Worm (Caenorhabditis elegans) whole organism, early embryonic: Measurements from ENCODE around the gene Y38H6C.24.
"Not testable (repeated sequence)": the region's sequence is repeated elsewhere in the genome, so short reads cannot be mapped to it uniquely, and the experiment has no call there.

Source experiments
- B0310.2 ChIP-seq: sonication (generic microtip); optimal IDR thresholded peaks from 2 replicates; lab custom pipeline; 2016; ENCODE audit warnings: mild to moderate bottlenecking, missing genetic modification characterization, missing compliant biosample characterization
- F13C5.2 ChIP-seq: sonication (generic microtip); optimal IDR thresholded peaks from 2 replicates; lab custom pipeline; 2017; ENCODE audit warnings: mild to moderate bottlenecking, missing genetic modification characterization, inconsistent platforms, missing compliant biosample characterization
- aly-1 ChIP-seq: sonication (generic microtip); optimal IDR thresholded peaks from 2 replicates; lab custom pipeline; 2016; ENCODE audit warnings: missing genetic modification characterization, missing compliant biosample characterization
- ama-1 ChIP-seq: fragments of 150-350 bp; optimal IDR thresholded peaks from 2 replicates; lab custom pipeline; 2014
- ceh-13 ChIP-seq: fragments of 200-800 bp; sonication (Bioruptor generic); optimal IDR thresholded peaks from 2 replicates; lab custom pipeline; 2018; ENCODE audit warnings: mild to moderate bottlenecking, missing genetic modification characterization, missing compliant biosample characterization
- ceh-36 ChIP-seq: sonication (generic microtip); optimal IDR thresholded peaks from 2 replicates; lab custom pipeline; 2016; ENCODE audit warnings: missing genetic modification characterization, inconsistent platforms, missing compliant biosample characterization
- ets-7 ChIP-seq: sonication (generic microtip); optimal IDR thresholded peaks from 2 replicates; lab custom pipeline; 2016; ENCODE audit warnings: missing genotype, missing genetic modification characterization, missing compliant biosample characterization
- flt-1 ChIP-seq: fragments of 200-800 bp; sonication (Bioruptor generic); IDR thresholded peaks from 2 replicates; pipeline ENCODE4 v1.3.6; 2022; ENCODE audit warnings: missing genetic modification characterization, missing compliant biosample characterization
- hmbx-1 ChIP-seq: sonication (generic microtip); optimal IDR thresholded peaks from 2 replicates; lab custom pipeline; 2016; ENCODE audit warnings: mild to moderate bottlenecking, missing genetic modification characterization, missing compliant biosample characterization
- hmg-4 ChIP-seq: fragments of 200-800 bp; sonication (Bioruptor generic); optimal IDR thresholded peaks from 2 replicates; lab custom pipeline; 2018; ENCODE audit warnings: mild to moderate bottlenecking, missing genetic modification characterization, missing compliant biosample characterization
- hnd-1 ChIP-seq: sonication (generic microtip); optimal IDR thresholded peaks from 2 replicates; lab custom pipeline; 2016; ENCODE audit warnings: missing genetic modification characterization, missing compliant biosample characterization
- pes-1 ChIP-seq: fragments of 200-800 bp; sonication (Bioruptor generic); IDR thresholded peaks from 2 replicates; pipeline ENCODE4 v1.3.6; 2022; ENCODE audit warnings: missing genetic modification reagents, missing genetic modification characterization, missing compliant biosample characterization
- scrt-1 ChIP-seq: fragments of 200-800 bp; sonication (Bioruptor generic); IDR thresholded peaks from 2 replicates; pipeline ENCODE4 v1.3.6; 2022; ENCODE audit warnings: missing genetic modification characterization, missing compliant biosample characterization
- sea-1 ChIP-seq: fragments of 200-800 bp; sonication (Bioruptor generic); conservative IDR thresholded peaks from 2 replicates; pipeline ENCODE4 v1.3.6; 2022; ENCODE audit warnings: missing genetic modification characterization, missing compliant biosample characterization
- tbx-11 ChIP-seq: fragments of 200-800 bp; sonication (Bioruptor generic); IDR thresholded peaks from 2 replicates; pipeline ENCODE4 v1.3.6; 2022; ENCODE audit warnings: missing genetic modification characterization, missing compliant biosample characterization
- tbx-37 ChIP-seq: fragments of 200-800 bp; sonication (Bioruptor generic); conservative IDR thresholded peaks from 2 replicates; pipeline ENCODE4 v1.3.6; 2022; ENCODE audit warnings: missing genetic modification reagents, missing genetic modification characterization, missing compliant biosample characterization
- tra-4 ChIP-seq: sonication (generic microtip); optimal IDR thresholded peaks from 2 replicates; lab custom pipeline; 2017; ENCODE audit warnings: missing genetic modification characterization, missing compliant biosample characterization

Y38H6C.24 gene

ce11 chrV:20552971-20553370, 26.7 kb downstream of the Y38H6C.24 start, which contains the start of gene vmo-1:
vmo-1 (minus strand) TSS chrV:20553071.
- no peak for TF ChIP-seq flt-1 (GFP tag; lab: Robert Waterston, UW)
- no peak for TF ChIP-seq hmg-4 (GFP tag; lab: Kevin White, UChicago)
- TF ChIP-seq F13C5.2 (tag; lab: Kevin White, UChicago) = no peak
- no peak for TF ChIP-seq scrt-1 (GFP tag; lab: Robert Waterston, UW)

- TF ChIP-seq tbx-11 (no peak), flt-1 (GFP tag; lab: Robert Waterston, UW) (no peak), hmbx-1 (tag; lab: Kevin White, UChicago) (no peak), tbx-37 (GFP tag; lab: Robert Waterston, UW) (no peak), sea-1 (GFP tag; lab: Robert Waterston, UW) (no peak), ama-1 (no peak), ceh-13 (GFP tag; lab: Kevin White, UChicago) (no peak), ets-7 (tag; lab: Kevin White, UChicago) (no peak), tra-4 (tag; lab: Kevin White, UChicago) (no peak), ceh-36 (no peak), B0310.2 (tag; lab: Kevin White, UChicago) (no peak), F13C5.2 (tag; lab: Kevin White, UChicago) (no peak), scrt-1 (GFP tag; lab: Robert Waterston, UW) (no peak), hnd-1 (tag; lab: Kevin White, UChicago) (no peak), aly-1 (tag; lab: Kevin White, UChicago) (no peak), hmg-4 (GFP tag; lab: Kevin White, UChicago) (no peak), pes-1 (GFP tag; lab: Robert Waterston, UW) (no peak)
These were observed 28.9 kb downstream of the Y38H6C.24 start, which contains the start of gene Y38H6C.21 for ce11 chrV:20555120-20555519. Y38H6C.21 (minus strand) TSS chrV:20555267.

ce11 chrV:20556260-20556659, 30.0 kb downstream of the Y38H6C.24 start, which contains the start of gene Y38H6C.23:
Y38H6C.23 (minus strand) TSS chrV:20556360.
- TF ChIP-seq sea-1 (GFP tag; lab: Robert Waterston, UW) (no peak), ceh-36 (no peak), hnd-1 (tag; lab: Kevin White, UChicago) (no peak), pes-1 (GFP tag; lab: Robert Waterston, UW) (no peak), ceh-13 (GFP tag; lab: Kevin White, UChicago) (no peak), tbx-11 (no peak), B0310.2 (tag; lab: Kevin White, UChicago) (no peak), aly-1 (tag; lab: Kevin White, UChicago) (no peak), hmg-4 (GFP tag; lab: Kevin White, UChicago) (no peak), ama-1 (no peak), flt-1 (GFP tag; lab: Robert Waterston, UW) (no peak), scrt-1 (GFP tag; lab: Robert Waterston, UW) (no peak), F13C5.2 (tag; lab: Kevin White, UChicago) (no peak), ets-7 (tag; lab: Kevin White, UChicago) (no peak), tbx-37 (GFP tag; lab: Robert Waterston, UW) (no peak), tra-4 (tag; lab: Kevin White, UChicago) (no peak), hmbx-1 (tag; lab: Kevin White, UChicago) (no peak)

ce11 chrV:20558270-20558669, 32.0 kb downstream of the Y38H6C.24 start, which contains the start of gene abf-4:
abf-4 (minus strand) TSS chrV:20558370.
- TF ChIP-seq scrt-1 (GFP tag; lab: Robert Waterston, UW) (no peak), F13C5.2 (tag; lab: Kevin White, UChicago) (no peak), hmg-4 (GFP tag; lab: Kevin White, UChicago) (no peak), ama-1 (no peak), ceh-36 (no peak), ets-7 (tag; lab: Kevin White, UChicago) (no peak), ceh-13 (GFP tag; lab: Kevin White, UChicago) (no peak), tbx-37 (GFP tag; lab: Robert Waterston, UW) (no peak), B0310.2 (tag; lab: Kevin White, UChicago) (no peak), flt-1 (GFP tag; lab: Robert Waterston, UW) (no peak), pes-1 (GFP tag; lab: Robert Waterston, UW) (no peak)

ce11 chrV:20561795-20562194, 35.6 kb downstream of the Y38H6C.24 start, which contains the start of gene F26F2.1:
F26F2.1 (minus strand) TSS chrV:20561895.
- TF ChIP-seq ets-7 (tag; lab: Kevin White, UChicago) (no peak), ceh-13 (GFP tag; lab: Kevin White, UChicago) (no peak), flt-1 (GFP tag; lab: Robert Waterston, UW) (no peak), hmg-4 (GFP tag; lab: Kevin White, UChicago) (no peak)

ce11 chrV:20564054-20564453, 37.8 kb downstream of the Y38H6C.24 start, which contains the start of gene F26F2.13:
F26F2.13 (plus strand) TSS chrV:20564354.
- not testable (repeated sequence) for TF ChIP-seq tra-4 (tag; lab: Kevin White, UChicago); aly-1 (tag; lab: Kevin White, UChicago); pes-1 (GFP tag; lab: Robert Waterston, UW)

- no peak for TF ChIP-seq aly-1 (tag; lab: Kevin White, UChicago)
- no peak for TF ChIP-seq ama-1
- no peak for TF ChIP-seq scrt-1 (GFP tag; lab: Robert Waterston, UW)
- no peak for TF ChIP-seq ceh-13 (GFP tag; lab: Kevin White, UChicago)
- TF ChIP-seq hmg-4 (GFP tag; lab: Kevin White, UChicago) = no peak
- no peak for TF ChIP-seq tra-4 (tag; lab: Kevin White, UChicago)
- no peak for TF ChIP-seq tbx-37 (GFP tag; lab: Robert Waterston, UW)
- TF ChIP-seq tbx-11 = no peak
- TF ChIP-seq pes-1 (GFP tag; lab: Robert Waterston, UW) = no peak
- no peak for TF ChIP-seq F13C5.2 (tag; lab: Kevin White, UChicago)
- no peak for TF ChIP-seq B0310.2 (tag; lab: Kevin White, UChicago)
- TF ChIP-seq sea-1 (GFP tag; lab: Robert Waterston, UW) = no peak
- TF ChIP-seq flt-1 (GFP tag; lab: Robert Waterston, UW) = no peak
- TF ChIP-seq ets-7 (tag; lab: Kevin White, UChicago) = no peak
- no peak for TF ChIP-seq hnd-1 (tag; lab: Kevin White, UChicago)
- TF ChIP-seq ceh-36 = no peak
- no peak for TF ChIP-seq hmbx-1 (tag; lab: Kevin White, UChicago)
These were observed 40.2 kb downstream of the Y38H6C.24 start, which contains the start of gene F26F2.3 for ce11 chrV:20566454-20566853. F26F2.3 (minus strand) TSS chrV:20566554.
